Worm (Caenorhabditis elegans) whole organism, midembryonic: ENCODE measurements around the gene C40C9.4.

Experiments
- T22C8.4 ChIP-seq: fragments of 200-800 bp; sonication (Bioruptor generic); IDR thresholded peaks from 2 replicates; pipeline ENCODE4 v1.3.6; 2022; ENCODE audit warnings: missing genetic modification characterization, missing compliant biosample characterization
- cog-1 ChIP-seq: sonication (generic microtip); optimal IDR thresholded peaks from 2 replicates; lab custom pipeline; 2016; ENCODE audit warnings: missing genetic modification characterization, missing compliant biosample characterization
- flt-1 ChIP-seq: fragments of 200-800 bp; sonication (Bioruptor generic); IDR thresholded peaks from 2 replicates; pipeline ENCODE4 v1.3.6; 2022; ENCODE audit warnings: missing genetic modification characterization, missing compliant biosample characterization
- klf-2 ChIP-seq: fragments of 200-800 bp; sonication (Bioruptor generic); conservative IDR thresholded peaks from 2 replicates; pipeline ENCODE4 v1.3.6; 2022; ENCODE audit warnings: missing genetic modification reagents, missing genetic modification characterization, missing compliant biosample characterization
- med-1 ChIP-seq: sonication (generic microtip); optimal IDR thresholded peaks from 2 replicates; lab custom pipeline; 2017; ENCODE audit warnings: missing genetic modification characterization, mild to moderate bottlenecking, missing compliant biosample characterization, antibody characterized with exemption, missing genetic modification reagents; ENCODE audit not compliant: insufficient read depth
- ref-1 ChIP-seq: fragments of 200-800 bp; sonication (Bioruptor generic); conservative IDR thresholded peaks from 2 replicates; pipeline ENCODE4 v1.3.6; 2022; ENCODE audit warnings: missing genetic modification reagents, missing genetic modification characterization, missing compliant biosample characterization
- tab-1 ChIP-seq: fragments of 200-800 bp; sonication (Bioruptor generic); IDR thresholded peaks from 2 replicates; pipeline ENCODE4 v1.3.6; 2022; ENCODE audit warnings: missing genetic modification characterization, missing compliant biosample characterization
- ztf-23 ChIP-seq: fragments of 200-800 bp; sonication (Bioruptor generic); IDR thresholded peaks from 2 replicates; pipeline ENCODE4 v1.3.6; 2022; ENCODE audit warnings: missing genetic modification reagents, missing genetic modification characterization, missing compliant biosample characterization
- ztf-29 ChIP-seq: fragments of 200-800 bp; sonication (Bioruptor generic); IDR thresholded peaks from 2 replicates; pipeline ENCODE4 v1.3.6; 2022; ENCODE audit warnings: missing genetic modification reagents, missing genetic modification characterization, missing compliant biosample characterization

The C40C9.4 gene

DNA sequence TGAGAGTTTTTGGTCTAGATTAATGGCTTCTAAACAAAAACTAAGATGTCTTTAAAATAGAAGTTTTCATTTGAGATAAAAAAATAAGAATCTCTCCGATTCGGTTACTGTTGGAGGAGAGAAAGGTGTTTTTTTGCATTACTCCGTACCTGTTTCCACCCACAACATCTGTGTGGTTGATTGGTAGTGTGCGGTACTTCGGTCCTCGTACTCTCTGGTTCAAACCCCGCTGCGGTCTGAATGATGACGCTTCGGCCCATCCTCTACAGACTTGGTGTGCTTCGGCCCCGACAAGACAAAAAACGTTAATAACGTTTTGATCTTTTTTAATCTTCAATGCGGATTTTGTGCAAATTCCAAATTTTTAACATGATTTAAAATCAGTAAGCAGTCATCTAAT lies 46.6 kb downstream of the C40C9.4 start:
- TF ChIP-seq ztf-23 (GFP tag; lab: Robert Waterston, UW) (no peak), flt-1 (GFP tag; lab: Robert Waterston, UW) (0 out of 2 replicates have a peak, but pooled peaks have one; percentile 44)

- TF ChIP-seq klf-2 = peak; percentile 69
- TF ChIP-seq ztf-29 (GFP tag; lab: Robert Waterston, UW) = peak; percentile 56; the same call in 1 of the 2 replicates
- TF ChIP-seq med-1 (GFP tag; lab: Kevin White, UChicago) = peak; percentile 51
- TF ChIP-seq tab-1 (GFP tag; lab: Robert Waterston, UW) = peak; percentile 64; the same call in 1 of the 2 replicates
- TF ChIP-seq flt-1 (GFP tag; lab: Robert Waterston, UW) = peak; percentile 88
- TF ChIP-seq ref-1 (GFP tag; lab: Robert Waterston, UW) = no peak
- TF ChIP-seq T22C8.4 (GFP tag; lab: Robert Waterston, UW) = peak; percentile 55; the same call in 1 of the 2 replicates
- peak; percentile 84 for TF ChIP-seq ztf-23 (GFP tag; lab: Robert Waterston, UW)
- TF ChIP-seq cog-1 (tag; lab: Kevin White, UChicago) = peak; percentile 98
Observed at ce11 chrX:13700642-13701233, 49.8 kb downstream of the C40C9.4 start.
